Worm (Caenorhabditis elegans): ENCODE results near the gene ufd-3.

The ufd-3 gene

ce11 chrII:9931012-9931411 lies 9.5 kb upstream of the ufd-3 start (continued):
- TF ChIP-seq unc-3 (GFP tag; conservative IDR thresholded peaks at IDR 0.05) (no peak), unc-3 (tag; optimal IDR thresholded peaks at IDR 0.05) (no peak), hlh-8 (tag; optimal IDR thresholded peaks at IDR 0.05) (no peak), hlh-15 (tag; optimal IDR thresholded peaks at IDR 0.05) (no peak), unc-86 (tag; optimal IDR thresholded peaks at IDR 0.05) (no peak), nfya-1 (tag; optimal IDR thresholded peaks at IDR 0.05) (no peak), unc-55 (GFP tag; optimal IDR thresholded peaks at IDR 0.05) (no peak), pqm-1 (tag; optimal IDR thresholded peaks at IDR 0.05) (no peak), fkh-10 (GFP tag; optimal IDR thresholded peaks at IDR 0.05) (no peak), pax-1 (tag; optimal IDR thresholded peaks at IDR 0.05) (no peak), ama-1 (optimal IDR thresholded peaks at IDR 0.05) (no peak), ets-4 (tag; optimal IDR thresholded peaks at IDR 0.05) (peak; percentile 40), nhr-232 (tag; optimal IDR thresholded peaks at IDR 0.05) (no peak), Y22D7AL.16 (tag; optimal IDR thresholded peaks at IDR 0.05) (no peak), rnt-1 (tag; optimal IDR thresholded peaks at IDR 0.05) (no peak), ceh-24 (tag; optimal IDR thresholded peaks at IDR 0.05) (no peak), che-1 (tag; optimal IDR thresholded peaks at IDR 0.05) (no peak), pha-4 (tag; optimal IDR thresholded peaks at IDR 0.05) (no peak), hlh-30 (tag; optimal IDR thresholded peaks at IDR 0.05; ENCODE audit: insufficient read depth) (no peak), T23F11.4 (GFP tag; optimal IDR thresholded peaks at IDR 0.05) (no peak), C08G9.2 (tag; optimal IDR thresholded peaks at IDR 0.05) (peak; percentile 55), ceh-14 (tag; optimal IDR thresholded peaks at IDR 0.05) (no peak), zip-5 (tag; optimal IDR thresholded peaks at IDR 0.05) (no peak), ahr-1 (tag; optimal IDR thresholded peaks at IDR 0.05) (no peak), unc-42 (tag; optimal IDR thresholded peaks at IDR 0.05) (no peak), ceh-45 (GFP tag; IDR thresholded peaks at IDR 0.05) (no peak), nhr-11 (tag; optimal IDR thresholded peaks at IDR 0.05) (no peak), npax-4 (tag; optimal IDR thresholded peaks at IDR 0.05) (no peak), ceh-6 (GFP tag; optimal IDR thresholded peaks at IDR 0.05) (no peak), K09A11.1 (tag; optimal IDR thresholded peaks at IDR 0.05; ENCODE audit: insufficient read depth) (no peak), sdc-2 (tag; optimal IDR thresholded peaks at IDR 0.05) (no peak)

- peak; percentile 14 for TF ChIP-seq elt-2 (tag; optimal IDR thresholded peaks at IDR 0.05)
- TF ChIP-seq hlh-13 (GFP tag; optimal IDR thresholded peaks at IDR 0.05) = no peak
Measured at ce11 chrII:9931476-9931875, 9.1 kb upstream of the ufd-3 start, which contains the start of gene pho-11. TSS of gene pho-11 (plus strand) at chrII:9931849.

- TF ChIP-seq tbx-7 (tag; optimal IDR thresholded peaks at IDR 0.05) (no peak), gmeb-2 (tag; optimal IDR thresholded peaks at IDR 0.05) (no peak), elt-4 (tag; optimal IDR thresholded peaks at IDR 0.05) (no peak), pros-1 (tag; optimal IDR thresholded peaks at IDR 0.05) (no peak), nhr-11 (tag; optimal IDR thresholded peaks at IDR 0.05) (no peak), nfya-1 (tag; optimal IDR thresholded peaks at IDR 0.05) (no peak), Y22D7AL.16 (tag; optimal IDR thresholded peaks at IDR 0.05) (no peak), fax-1 (tag; optimal IDR thresholded peaks at IDR 0.05) (no peak), lim-6 (tag; optimal IDR thresholded peaks at IDR 0.05) (no peak), fkh-10 (GFP tag; optimal IDR thresholded peaks at IDR 0.05) (no peak), hlh-30 (tag; optimal IDR thresholded peaks at IDR 0.05; ENCODE audit: insufficient read depth) (no peak), ceh-22 (tag; optimal IDR thresholded peaks at IDR 0.05) (no peak), T23F11.4 (GFP tag; optimal IDR thresholded peaks at IDR 0.05) (no peak), odd-2 (tag; optimal IDR thresholded peaks at IDR 0.05) (no peak), nhr-232 (tag; optimal IDR thresholded peaks at IDR 0.05) (no peak), pha-2 (tag; optimal IDR thresholded peaks at IDR 0.05) (no peak), sdc-2 (tag; optimal IDR thresholded peaks at IDR 0.05) (no peak), unc-55 (GFP tag; optimal IDR thresholded peaks at IDR 0.05) (no peak)
Measured at ce11 chrII:9933947-9934383, 6.6 kb upstream of the ufd-3 start.
